Fruit fly (Drosophila melanogaster) Kc167 (cell line): ENCODE measurements around the gene CG17732.

Experiments
- Sin3A ChIP-seq: fragments of >200 bp; optimal IDR thresholded peaks from 2 replicates; lab custom pipeline; 2018; ENCODE audit warnings: missing external identifiers
- h ChIP-seq: fragments of >200 bp; optimal IDR thresholded peaks from 3 replicates; lab custom pipeline; 2018; ENCODE audit warnings: missing external identifiers
- insv ChIP-seq: fragments of >200 bp; optimal IDR thresholded peaks from 3 replicates; lab custom pipeline; 2018; ENCODE audit warnings: missing external identifiers
- psq ChIP-seq: fragments of >200 bp; optimal IDR thresholded peaks from 2 replicates; lab custom pipeline; 2017; ENCODE audit warnings: missing external identifiers
- ttk ChIP-seq: sonication (Bioruptor generic); optimal IDR thresholded peaks from 2 replicates; lab custom pipeline; 2017; ENCODE audit warnings: missing external identifiers

DNA sequence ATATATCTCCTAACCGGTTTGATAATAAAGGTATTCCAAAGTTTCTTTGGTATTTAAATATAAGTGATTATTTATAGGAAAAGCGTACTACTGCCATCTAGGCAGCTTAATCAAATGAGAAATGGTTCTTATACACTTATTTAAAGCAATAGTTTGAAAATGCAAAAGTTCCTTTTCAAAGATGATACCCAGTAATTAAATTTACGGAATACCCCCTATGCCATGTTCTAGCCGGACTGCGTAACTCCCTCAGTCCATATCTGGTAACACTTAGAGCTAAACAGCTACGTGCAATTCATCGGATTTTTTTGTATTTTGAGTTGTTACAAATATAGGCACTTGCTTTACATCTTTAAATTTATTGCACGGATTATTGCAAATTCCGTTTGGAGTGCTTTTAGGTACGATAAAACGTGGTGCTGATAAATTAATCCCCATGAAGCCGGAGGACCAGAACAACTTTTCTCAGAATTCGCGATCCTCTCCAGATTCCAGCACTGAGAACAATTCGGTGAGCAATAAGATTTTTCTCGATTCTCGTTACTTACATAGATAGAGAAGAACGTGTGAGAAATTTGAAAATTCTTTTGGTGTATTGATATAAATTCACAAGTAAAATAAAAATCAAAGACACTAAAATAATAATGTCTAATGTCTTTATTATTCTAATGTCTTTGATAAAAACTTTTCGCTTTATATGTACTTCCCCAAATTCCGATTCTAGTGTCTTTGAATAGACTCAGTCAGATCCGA is 21.2 kb downstream of the CG17732 start, which contains the start of gene CG7668:
- TF ChIP-seq insv (lab: Kevin White, UChicago) (no peak), ttk (no peak), h (lab: Kevin White, UChicago) (no peak), psq (no peak), Sin3A (no peak)
